Worm (Caenorhabditis elegans) whole organism, L2 larva: Measurements from ENCODE around the gene nspd-7.
A peak's percentile ranks its signal among the peaks of the same experiment; 100 is the strongest.

ENCODE experiments used
- Y55F3AM.14 ChIP-seq: fragments of 200-800 bp; sonication (Bioruptor generic); optimal IDR thresholded peaks from 2 replicates; lab custom pipeline; 2018; ENCODE audit warnings: mild to moderate bottlenecking, missing genetic modification characterization, missing compliant biosample characterization
- alr-1 ChIP-seq: fragments of 150-350 bp; optimal IDR thresholded peaks from 2 replicates; lab custom pipeline; 2014; ENCODE audit warnings: missing biosample characterization, missing genetic modification characterization
- fos-1 ChIP-seq: fragments of 150-350 bp; optimal IDR thresholded peaks from 2 replicates; lab custom pipeline; 2014; ENCODE audit warnings: missing biosample characterization, missing genetic modification characterization
- mbf-1 ChIP-seq: sonication (generic microtip); optimal IDR thresholded peaks from 2 replicates; lab custom pipeline; 2017; ENCODE audit warnings: missing biosample characterization, missing genetic modification characterization
- mdl-1 ChIP-seq, 2 experiments: fragments of 150-350 bp in 1 of 2; sonication (generic microtip) in 1 of 2; optimal IDR thresholded peaks; 2 replicates each; lab custom pipeline; 2017; ENCODE audit warnings: missing biosample characterization in 2 of 2, missing genetic modification characterization in 2 of 2
- nhr-21 ChIP-seq: fragments of 150-350 bp; optimal IDR thresholded peaks from 2 replicates; lab custom pipeline; 2014; ENCODE audit warnings: missing biosample characterization, missing genetic modification characterization
- skn-1 ChIP-seq: sonication (generic microtip); optimal IDR thresholded peaks from 2 replicates; lab custom pipeline; 2017; ENCODE audit warnings: missing biosample characterization, missing genetic modification characterization
- unc-39 ChIP-seq: fragments of 150-350 bp; optimal IDR thresholded peaks from 2 replicates; lab custom pipeline; 2014; ENCODE audit warnings: missing biosample characterization, missing genetic modification characterization
- zag-1 ChIP-seq: fragments of 150-350 bp; optimal IDR thresholded peaks from 2 replicates; lab custom pipeline; 2014; ENCODE audit warnings: missing biosample characterization, missing genetic modification characterization
- ztf-4 ChIP-seq: fragments of 150-350 bp; optimal IDR thresholded peaks from 2 replicates; lab custom pipeline; 2014; ENCODE audit warnings: missing biosample characterization, missing genetic modification characterization

ce11 chrIV:10239045-10239444 lies 29.9 kb downstream of the nspd-7 start, which contains the start of gene ech-8:
- no peak for TF ChIP-seq Y55F3AM.14
- TF ChIP-seq fos-1 (tag; lab: Kevin White, UChicago) = peak; percentile 20
- TF ChIP-seq skn-1 (tag; lab: Kevin White, UChicago) = no peak
- TF ChIP-seq nhr-21 (tag; lab: Kevin White, UChicago) = no peak
- TF ChIP-seq unc-39 = no peak
- TF ChIP-seq mbf-1 = no peak
- TF ChIP-seq zag-1 (tag; lab: Kevin White, UChicago) = no peak
- TF ChIP-seq alr-1 (tag; lab: Kevin White, UChicago) = no peak
- TF ChIP-seq ztf-4 (tag; lab: Kevin White, UChicago) = no peak
- TF ChIP-seq mdl-1 (tag; optimal IDR thresholded peaks at IDR 0.05; lab: Kevin White, UChicago) = no peak
